Worm (Caenorhabditis elegans): ENCODE measurements around the gene exc-14.
A peak's percentile ranks its signal among the peaks of the same experiment; 100 is the strongest.

The exc-14 gene

DNA sequence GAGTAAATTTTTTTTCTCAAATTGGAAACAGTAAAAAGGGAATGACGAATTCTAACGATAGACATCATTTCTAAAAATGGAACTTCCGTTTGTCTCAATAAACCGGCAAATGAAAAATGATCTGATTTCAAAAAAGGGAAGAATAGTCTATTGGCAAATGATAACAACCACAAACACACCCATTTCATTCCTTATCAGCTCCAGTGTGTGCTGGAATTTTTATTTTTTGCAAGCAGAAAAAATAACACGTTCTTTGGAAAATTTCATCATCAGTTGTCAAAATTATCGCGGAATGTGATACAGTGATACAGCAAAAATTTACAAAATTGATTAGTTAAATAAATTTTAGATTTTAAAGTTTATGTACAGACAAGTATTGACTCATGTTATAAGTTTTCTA lies 21.4 kb upstream of the exc-14 start:
- TF ChIP-seq nfya-1 (tag; optimal IDR thresholded peaks at IDR 0.05; ENCODE audit: insufficient read depth): no peak
- peak; percentile 61 for TF ChIP-seq pqm-1 (tag; optimal IDR thresholded peaks at IDR 0.05)
- TF ChIP-seq fos-1 (tag; optimal IDR thresholded peaks at IDR 0.05): no peak
- peak; percentile 76 for TF ChIP-seq jun-1 (tag; optimal IDR thresholded peaks at IDR 0.05)
- no peak for TF ChIP-seq snpc-4 (tag; optimal IDR thresholded peaks at IDR 0.05)
- TF ChIP-seq pha-4 (tag; optimal IDR thresholded peaks at IDR 0.05): peak; percentile 37
- TF ChIP-seq elt-2 (tag; optimal IDR thresholded peaks at IDR 0.05): peak; percentile 95
- no peak for TF ChIP-seq ceh-16 (tag; optimal IDR thresholded peaks at IDR 0.05)

ce11 chrV:5064761-5065421 lies 18.9 kb upstream of the exc-14 start, which contains the start of gene mlk-1:
Gene mlk-1, minus strand, starts transcription at chrV:5064811.
- peak; percentile 48 for TF ChIP-seq nhr-23 (tag; optimal IDR thresholded peaks at IDR 0.05)
- peak; percentile 30 for TF ChIP-seq mdl-1 (tag; optimal IDR thresholded peaks at IDR 0.05)
- TF ChIP-seq mml-1 (tag; optimal IDR thresholded peaks at IDR 0.05): no peak
- TF ChIP-seq jun-1 (tag; optimal IDR thresholded peaks at IDR 0.05): peak; percentile 38
- TF ChIP-seq R02D3.7 (tag; optimal IDR thresholded peaks at IDR 0.05): no peak
- TF ChIP-seq unc-39 (tag; optimal IDR thresholded peaks at IDR 0.05): no peak
- TF ChIP-seq ceh-82 (tag; optimal IDR thresholded peaks at IDR 0.05): no peak
- no peak for TF ChIP-seq eor-1 (tag; optimal IDR thresholded peaks at IDR 0.05)
- peak; percentile 69 for TF ChIP-seq pha-4 (tag; optimal IDR thresholded peaks at IDR 0.05)
- TF ChIP-seq pqm-1 (tag; optimal IDR thresholded peaks at IDR 0.05): peak; percentile 16
- peak; percentile 76 for TF ChIP-seq nfya-1 (tag; optimal IDR thresholded peaks at IDR 0.05; ENCODE audit: insufficient read depth)
- peak; percentile 68 for TF ChIP-seq lin-39 (tag; optimal IDR thresholded peaks at IDR 0.05)
- no peak for TF ChIP-seq egl-5 (tag; optimal IDR thresholded peaks at IDR 0.05)
- no peak for TF ChIP-seq nhr-67 (tag; optimal IDR thresholded peaks at IDR 0.05)
- TF ChIP-seq nhr-77 (tag; optimal IDR thresholded peaks at IDR 0.05): no peak
- no peak for TF ChIP-seq ztf-11 (tag; optimal IDR thresholded peaks at IDR 0.05)
- TF ChIP-seq nhr-11 (tag; optimal IDR thresholded peaks at IDR 0.05): peak; percentile 66
- peak; percentile 44 for TF ChIP-seq lin-15B (tag; optimal IDR thresholded peaks at IDR 0.05)
- no peak for TF ChIP-seq ztf-4 (tag; optimal IDR thresholded peaks at IDR 0.05)
- TF ChIP-seq elt-3 (tag; optimal IDR thresholded peaks at IDR 0.05): no peak
- no peak for TF ChIP-seq unc-62 (GFP tag; optimal IDR thresholded peaks at IDR 0.05)
- TF ChIP-seq nhr-25 (tag; optimal IDR thresholded peaks at IDR 0.05): peak; percentile 39
- TF ChIP-seq ceh-9 (tag; optimal IDR thresholded peaks at IDR 0.05): no peak
- peak; percentile 5 for TF ChIP-seq lsy-12 (tag; optimal IDR thresholded peaks at IDR 0.05)
- peak; percentile 89 for TF ChIP-seq fkh-10 (GFP tag; optimal IDR thresholded peaks at IDR 0.05)
- TF ChIP-seq ama-1 (optimal IDR thresholded peaks at IDR 0.05): peak; percentile 26
- TF ChIP-seq nhr-12 (tag; optimal IDR thresholded peaks at IDR 0.05): no peak
- peak; percentile 37 for TF ChIP-seq ceh-28 (tag; optimal IDR thresholded peaks at IDR 0.05)
- peak; percentile 36 for TF ChIP-seq nhr-43 (tag; optimal IDR thresholded peaks at IDR 0.05; ENCODE audit: poor library complexity, severe bottlenecking)
- TF ChIP-seq elt-1 (tag; optimal IDR thresholded peaks at IDR 0.05): no peak
- TF ChIP-seq hmg-11 (tag; optimal IDR thresholded peaks at IDR 0.05): peak; percentile 89
- TF ChIP-seq elt-2 (tag; optimal IDR thresholded peaks at IDR 0.05): peak; percentile 54
- peak; percentile 83 for TF ChIP-seq egl-27 (tag; optimal IDR thresholded peaks at IDR 0.05)
- TF ChIP-seq snpc-4 (tag; optimal IDR thresholded peaks at IDR 0.05): peak; percentile 25

DNA sequence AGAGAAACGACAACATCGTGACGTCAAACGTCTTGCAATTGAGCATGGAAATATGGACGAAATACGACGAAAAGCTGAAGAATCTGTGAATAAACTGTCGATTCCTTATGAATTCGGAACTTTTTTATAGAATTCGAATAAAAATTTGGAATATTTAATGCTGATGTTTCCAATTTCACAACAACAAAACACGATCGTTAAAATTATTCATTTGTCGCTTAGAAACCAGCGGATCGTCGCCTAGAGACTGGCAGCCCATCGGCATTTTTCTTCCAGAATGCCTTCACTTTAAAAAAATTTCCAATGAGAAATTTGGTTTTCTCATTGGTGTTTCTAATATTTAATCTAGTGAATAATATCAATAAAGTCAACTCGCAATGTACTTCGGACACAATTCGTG lies 7.3 kb upstream of the exc-14 start, which contains the start of gene cwp-4:
cwp-4 (plus strand) TSS at position 301 of the 400 bp plus-strand sequence.
- TF ChIP-seq nhr-28 (tag; optimal IDR thresholded peaks at IDR 0.05) (no peak), ztf-11 (tag; optimal IDR thresholded peaks at IDR 0.05) (no peak), mml-1 (tag; optimal IDR thresholded peaks at IDR 0.05) (no peak), ceh-16 (tag; optimal IDR thresholded peaks at IDR 0.05) (no peak), elt-3 (tag; optimal IDR thresholded peaks at IDR 0.05) (no peak)

ce11 chrV:5052233-5052632 lies 6.2 kb upstream of the exc-14 start, which contains the start of gene K11D12.12:
Gene K11D12.12, plus strand, starts transcription at chrV:5052261.
- no peak for TF ChIP-seq aly-2 (tag; optimal IDR thresholded peaks at IDR 0.05)
- TF ChIP-seq nhr-76 (tag; optimal IDR thresholded peaks at IDR 0.05): no peak
- no peak for TF ChIP-seq pqm-1 (tag; optimal IDR thresholded peaks at IDR 0.05)
- no peak for TF ChIP-seq pha-4 (tag; optimal IDR thresholded peaks at IDR 0.05)
- no peak for TF ChIP-seq elt-1 (tag; optimal IDR thresholded peaks at IDR 0.05)
- no peak for TF ChIP-seq nhr-28 (tag; optimal IDR thresholded peaks at IDR 0.05)
- TF ChIP-seq daf-12 (tag; optimal IDR thresholded peaks at IDR 0.05): no peak
- no peak for TF ChIP-seq skn-1 (tag; optimal IDR thresholded peaks at IDR 0.05)
- TF ChIP-seq egl-5 (tag; optimal IDR thresholded peaks at IDR 0.05): no peak
- no peak for TF ChIP-seq zag-1 (tag; optimal IDR thresholded peaks at IDR 0.05)
- TF ChIP-seq ztf-11 (tag; optimal IDR thresholded peaks at IDR 0.05): no peak
- TF ChIP-seq tbx-2 (tag; optimal IDR thresholded peaks at IDR 0.05): no peak

Data from whole organism, L3 larva.